Comparison of ENCODE assay signal across 2 worm cellular contexts in genomic region chrIV:16552736-16553135, ce11.
TF ChIP-seq lines count a peak whose summit lies in the region.

No protein-coding gene starts in this region.

TF ChIP-seq in whole organism, L4 larva, 104 proteins besides CTCF, POLR2A, EP300 and RAD21:
- TF ChIP-seq snpc-1.2 (GFP tag; IDR thresholded peaks at IDR 0.05; lab: Robert Waterston, UW), result peak; percentile 67
TF ChIP-seq in whole organism, L4 larva: peak in this region for 1; not testable (repeated sequence) for 103.

TF ChIP-seq in whole organism, young adult, 124 proteins besides CTCF, POLR2A, EP300 and RAD21:
- TF ChIP-seq attf-6 (GFP tag; IDR thresholded peaks at IDR 0.05; lab: Robert Waterston, UW), result peak; percentile 58
TF ChIP-seq in whole organism, young adult: peak in this region for 1; not testable (repeated sequence) for 123.
